Fruit fly (Drosophila melanogaster) whole organism, adult: ENCODE results near the gene asun.

Experiments used
- CG11617 ChIP-seq: fragments of 200-800 bp; sonication (Bioruptor generic); optimal IDR thresholded peaks from 2 replicates; lab custom pipeline; 2017; ENCODE audit warnings: mild to moderate bottlenecking, missing biosample characterization, missing genetic modification reagents, missing genetic modification characterization
- CG12768 ChIP-seq: fragments of 200-800 bp; sonication (Bioruptor generic); optimal IDR thresholded peaks from 2 replicates; lab custom pipeline; 2017; ENCODE audit warnings: missing biosample characterization, missing genetic modification characterization, mild to moderate bottlenecking, moderate library complexity, missing genetic modification reagents
- CG14711 ChIP-seq: fragments of 200-800 bp; sonication (Bioruptor generic); optimal IDR thresholded peaks from 2 replicates; lab custom pipeline; 2018; ENCODE audit warnings: missing biosample characterization, mild to moderate bottlenecking, missing genetic modification characterization, moderate library complexity
- CG1620 ChIP-seq: fragments of 200-800 bp; sonication (Bioruptor generic); optimal IDR thresholded peaks from 2 replicates; lab custom pipeline; 2016; ENCODE audit warnings: missing biosample characterization, missing genetic modification characterization
- CG33017 ChIP-seq: fragments of 200-800 bp; sonication (Bioruptor generic); optimal IDR thresholded peaks from 2 replicates; lab custom pipeline; 2018; ENCODE audit warnings: missing biosample characterization, mild to moderate bottlenecking, missing genetic modification characterization, moderate library complexity
- CG7045 ChIP-seq: fragments of 200-800 bp; sonication (Bioruptor generic); optimal IDR thresholded peaks from 2 replicates; lab custom pipeline; 2017; ENCODE audit warnings: missing biosample characterization, mild to moderate bottlenecking, missing genetic modification characterization
- CG7101 ChIP-seq: fragments of 200-800 bp; sonication (Bioruptor generic); optimal IDR thresholded peaks from 2 replicates; lab custom pipeline; 2018; ENCODE audit warnings: missing biosample characterization, mild to moderate bottlenecking, missing genetic modification characterization, moderate library complexity
- Clk ChIP-seq: fragments of 200-800 bp; sonication (Bioruptor generic); optimal IDR thresholded peaks from 2 replicates; lab custom pipeline; 2017; ENCODE audit warnings: missing biosample characterization, missing genetic modification characterization
- Crg-1 ChIP-seq: fragments of 200-800 bp; sonication (Bioruptor generic); optimal IDR thresholded peaks from 2 replicates; lab custom pipeline; 2016; ENCODE audit warnings: missing biosample characterization, missing genetic modification characterization
- Hr96 ChIP-seq: fragments of 200-800 bp; sonication (Bioruptor generic); optimal IDR thresholded peaks from 2 replicates; lab custom pipeline; 2016; ENCODE audit warnings: missing biosample characterization, missing genetic modification characterization
- cnc ChIP-seq, 2 experiments: fragments of >200 bp; optimal IDR thresholded peaks; 2 replicates each; lab custom pipeline; 2017
- kay ChIP-seq: fragments of 200-800 bp; sonication (Bioruptor generic); peaks from one replicate; lab custom pipeline; 2016; ENCODE audit warnings: missing biosample characterization, missing genetic modification characterization, borderline replicate concordance
- tj ChIP-seq: fragments of 200-800 bp; sonication (Bioruptor generic); optimal IDR thresholded peaks from 3 replicates; lab custom pipeline; 2017; ENCODE audit warnings: missing biosample characterization, mild to moderate bottlenecking, missing genetic modification characterization, moderate library complexity
- toe ChIP-seq: fragments of 200-800 bp; sonication (Bioruptor generic); optimal IDR thresholded peaks from 2 replicates; lab custom pipeline; 2016; ENCODE audit warnings: missing biosample characterization, missing genetic modification characterization

DNA sequence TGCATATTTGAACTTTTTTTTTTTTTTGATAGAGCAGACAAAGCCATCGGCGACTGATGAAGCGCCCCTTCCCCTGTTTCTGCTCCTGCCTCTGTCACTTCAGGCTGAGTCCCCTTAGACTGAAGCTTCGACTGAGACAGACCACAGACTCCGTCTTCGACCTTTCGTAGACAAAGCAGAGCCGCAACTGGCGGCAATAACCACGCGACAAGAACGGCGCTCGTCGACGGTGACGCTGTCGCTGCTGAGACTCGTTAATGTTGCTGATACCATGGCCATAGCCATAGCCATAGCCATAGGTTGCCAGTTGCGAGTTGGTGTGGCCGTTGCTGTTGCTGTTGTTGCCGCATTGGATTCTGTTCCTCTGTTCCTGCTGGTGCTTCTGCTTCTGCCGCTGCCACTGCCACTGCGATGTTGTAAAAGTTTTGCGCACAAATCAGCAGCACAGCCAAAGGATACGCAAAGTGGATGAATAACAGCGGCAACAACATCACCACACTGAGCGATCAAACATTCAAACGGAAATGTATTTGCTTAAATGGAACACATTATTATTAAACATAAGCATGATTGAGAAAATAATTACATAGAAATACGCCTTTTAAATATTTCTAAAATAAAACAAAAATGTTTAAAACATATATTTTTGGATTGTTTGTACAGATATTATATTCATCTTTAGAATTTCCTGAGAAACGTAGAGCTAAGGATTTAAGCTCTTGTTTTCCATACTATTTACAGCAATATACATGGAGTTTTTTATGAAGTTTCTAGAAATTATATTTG is 40.6 kb upstream of the asun start:
- TF ChIP-seq kay (GFP tag; lab: Kevin White, UChicago) (no peak), CG1620 (no peak), cnc (optimal IDR thresholded peaks at IDR 0.05; lab: Kevin White, UChicago) (no peak), Crg-1 (GFP tag; lab: Kevin White, UChicago) (no peak), Hr96 (no peak), CG14711 (no peak), CG33017 (tag; lab: Kevin White, UChicago) (no peak), CG11617 (GFP tag; lab: Kevin White, UChicago) (no peak), CG7045 (GFP tag; lab: Kevin White, UChicago) (no peak), CG12768 (GFP tag; lab: Kevin White, UChicago) (no peak), CG7101 (tag; lab: Kevin White, UChicago) (no peak), Clk (GFP tag; lab: Kevin White, UChicago) (no peak), tj (GFP tag; lab: Kevin White, UChicago) (no peak), toe (GFP tag; lab: Kevin White, UChicago) (no peak)
